Worm (Caenorhabditis elegans) whole organism, L2 larva: ENCODE measurements around the gene C18E9.7.

Source experiments
- C34F6.9 ChIP-seq: fragments of 150-350 bp; optimal IDR thresholded peaks from 2 replicates; lab custom pipeline; 2014; ENCODE audit warnings: missing biosample characterization, missing genetic modification characterization
- F13H6.1 ChIP-seq: sonication (generic microtip); optimal IDR thresholded peaks from 2 replicates; lab custom pipeline; 2016; ENCODE audit warnings: missing genetic modification characterization, missing compliant biosample characterization
- R02D3.7 ChIP-seq: fragments of 150-350 bp; optimal IDR thresholded peaks from 2 replicates; lab custom pipeline; 2014; ENCODE audit warnings: missing biosample characterization, missing genetic modification characterization
- aly-2 ChIP-seq: fragments of 150-350 bp; optimal IDR thresholded peaks from 2 replicates; lab custom pipeline; 2014; ENCODE audit warnings: missing biosample characterization, missing genetic modification characterization
- ama-1 ChIP-seq: fragments of 150-350 bp; optimal IDR thresholded peaks from 2 replicates; lab custom pipeline; 2018; ENCODE audit warnings: inconsistent platforms
- blmp-1 ChIP-seq: sonication (generic microtip); optimal IDR thresholded peaks from 2 replicates; lab custom pipeline; 2017; ENCODE audit warnings: missing genetic modification characterization, mild to moderate bottlenecking, missing compliant biosample characterization, antibody characterized with exemption, moderate library complexity; ENCODE audit not compliant: insufficient read depth
- ceh-16 ChIP-seq: fragments of 150-350 bp; optimal IDR thresholded peaks from 2 replicates; lab custom pipeline; 2014; ENCODE audit warnings: missing biosample characterization, missing genetic modification characterization
- ceh-82 ChIP-seq: fragments of 150-350 bp; optimal IDR thresholded peaks from 2 replicates; lab custom pipeline; 2014; ENCODE audit warnings: missing biosample characterization, missing genetic modification characterization
- crh-2 ChIP-seq: sonication (generic microtip); optimal IDR thresholded peaks from 2 replicates; lab custom pipeline; 2017; ENCODE audit warnings: missing biosample characterization, missing genetic modification characterization
- egl-27 ChIP-seq: sonication (generic microtip); optimal IDR thresholded peaks from 3 replicates; lab custom pipeline; 2017; ENCODE audit warnings: missing biosample characterization, missing genetic modification reagents, missing genetic modification characterization
- elt-1 ChIP-seq: fragments of 150-350 bp; optimal IDR thresholded peaks from 2 replicates; lab custom pipeline; 2014; ENCODE audit warnings: missing biosample characterization, missing genetic modification characterization
- elt-3 ChIP-seq: sonication (generic microtip); optimal IDR thresholded peaks from 2 replicates; lab custom pipeline; 2017; ENCODE audit warnings: missing biosample characterization, missing genetic modification characterization
- fos-1 ChIP-seq: fragments of 150-350 bp; optimal IDR thresholded peaks from 2 replicates; lab custom pipeline; 2014; ENCODE audit warnings: missing biosample characterization, missing genetic modification characterization
- gmeb-1 ChIP-seq: fragments of 150-350 bp; optimal IDR thresholded peaks from 2 replicates; lab custom pipeline; 2014; ENCODE audit warnings: missing biosample characterization, missing genetic modification characterization
- lin-13 ChIP-seq: fragments of 150-350 bp; optimal IDR thresholded peaks from 2 replicates; lab custom pipeline; 2014; ENCODE audit warnings: missing biosample characterization, missing genetic modification reagents, missing genetic modification characterization
- lsy-2 ChIP-seq, 2 experiments: fragments of 150-350 bp in 1 of 2; sonication (generic microtip) in 1 of 2; optimal IDR thresholded peaks; 2 replicates each; lab custom pipeline; 2014 to 2017; ENCODE audit warnings: missing biosample characterization in 2 of 2, missing genetic modification characterization in 2 of 2
- mab-5 ChIP-seq: fragments of 150-350 bp; optimal IDR thresholded peaks from 2 replicates; lab custom pipeline; 2014; ENCODE audit warnings: missing biosample characterization, missing genetic modification characterization
- mbf-1 ChIP-seq: sonication (generic microtip); optimal IDR thresholded peaks from 2 replicates; lab custom pipeline; 2017; ENCODE audit warnings: missing biosample characterization, missing genetic modification characterization
- mdl-1 ChIP-seq, 2 experiments: fragments of 150-350 bp in 1 of 2; sonication (generic microtip) in 1 of 2; optimal IDR thresholded peaks; 2 replicates each; lab custom pipeline; 2017; ENCODE audit warnings: missing biosample characterization in 2 of 2, missing genetic modification characterization in 2 of 2
- nhr-10 ChIP-seq: sonication (generic microtip); optimal IDR thresholded peaks from 2 replicates; lab custom pipeline; 2017; ENCODE audit warnings: missing biosample characterization, missing genetic modification characterization
- nhr-11 ChIP-seq: fragments of 150-350 bp; optimal IDR thresholded peaks from 2 replicates; lab custom pipeline; 2014; ENCODE audit warnings: missing biosample characterization, missing genetic modification characterization
- nhr-12 ChIP-seq: fragments of 150-350 bp; optimal IDR thresholded peaks from 2 replicates; lab custom pipeline; 2014; ENCODE audit warnings: missing biosample characterization, missing genetic modification characterization
- nhr-129 ChIP-seq: fragments of 150-350 bp; optimal IDR thresholded peaks from 2 replicates; lab custom pipeline; 2014; ENCODE audit warnings: missing biosample characterization, missing genetic modification characterization
- nhr-23 ChIP-seq: fragments of 150-350 bp; optimal IDR thresholded peaks from 2 replicates; lab custom pipeline; 2014; ENCODE audit warnings: missing biosample characterization, missing genetic modification reagents, missing genetic modification characterization
- nhr-237 ChIP-seq: fragments of 150-350 bp; optimal IDR thresholded peaks from 2 replicates; lab custom pipeline; 2014; ENCODE audit warnings: missing biosample characterization, missing genetic modification characterization
- nhr-25 ChIP-seq: fragments of 150-350 bp; sonication (generic microtip); optimal IDR thresholded peaks from 3 replicates; lab custom pipeline; 2014; ENCODE audit warnings: missing biosample characterization, missing genetic modification characterization
- nhr-6 ChIP-seq: fragments of 150-350 bp; optimal IDR thresholded peaks from 2 replicates; lab custom pipeline; 2014; ENCODE audit warnings: missing biosample characterization, missing genetic modification characterization
- peb-1 ChIP-seq: fragments of 150-350 bp; optimal IDR thresholded peaks from 2 replicates; lab custom pipeline; 2014; ENCODE audit warnings: missing biosample characterization, missing genetic modification characterization
- sem-4 ChIP-seq: fragments of 150-350 bp; optimal IDR thresholded peaks from 2 replicates; lab custom pipeline; 2014; ENCODE audit warnings: missing biosample characterization, missing genetic modification reagents, missing genetic modification characterization
- skn-1 ChIP-seq: sonication (generic microtip); optimal IDR thresholded peaks from 2 replicates; lab custom pipeline; 2017; ENCODE audit warnings: missing biosample characterization, missing genetic modification characterization
- sma-3 ChIP-seq: sonication (generic microtip); optimal IDR thresholded peaks from 2 replicates; lab custom pipeline; 2016; ENCODE audit warnings: missing genetic modification reagents, missing genetic modification characterization, missing compliant biosample characterization
- sma-9 ChIP-seq, 2 experiments: fragments of 150-350 bp in 1 of 2; sonication (generic microtip) in 1 of 2; optimal IDR thresholded peaks; 2 replicates each; lab custom pipeline; 2014 to 2016; ENCODE audit warnings: missing genetic modification characterization in 2 of 2, mild to moderate bottlenecking in 1 of 2, missing biosample characterization in 1 of 2, missing compliant biosample characterization in 1 of 2, missing genetic modification reagents in 1 of 2, moderate library complexity in 1 of 2
- unc-55 ChIP-seq: fragments of 150-350 bp; sonication (generic microtip); optimal IDR thresholded peaks from 3 replicates; lab custom pipeline; 2014; ENCODE audit warnings: missing biosample characterization, missing genetic modification reagents, missing genetic modification characterization
- zag-1 ChIP-seq: fragments of 150-350 bp; optimal IDR thresholded peaks from 2 replicates; lab custom pipeline; 2014; ENCODE audit warnings: missing biosample characterization, missing genetic modification characterization
- ztf-1 ChIP-seq: fragments of 200-800 bp; sonication (Bioruptor generic); conservative IDR thresholded peaks from 2 replicates; pipeline ENCODE4 v1.3.6; 2022; ENCODE audit warnings: missing genetic modification characterization, missing compliant biosample characterization
- ztf-11 ChIP-seq: sonication (generic microtip); optimal IDR thresholded peaks from 2 replicates; lab custom pipeline; 2017; ENCODE audit warnings: missing biosample characterization, missing genetic modification characterization
- ztf-4 ChIP-seq: fragments of 150-350 bp; optimal IDR thresholded peaks from 2 replicates; lab custom pipeline; 2014; ENCODE audit warnings: missing biosample characterization, missing genetic modification characterization

C18E9.7 gene

ce11 chrII:8953703-8954102 is 28.9 kb downstream of the C18E9.7 start:
- TF ChIP-seq nhr-23 (tag; lab: Kevin White, UChicago): no peak
- TF ChIP-seq lsy-2 (tag; optimal IDR thresholded peaks at IDR 0.05; lab: Kevin White, UChicago): no peak
- no peak for TF ChIP-seq ztf-4 (tag; lab: Kevin White, UChicago)
- peak; percentile 22 for TF ChIP-seq elt-1 (tag; lab: Kevin White, UChicago)
- TF ChIP-seq, all 48 proteins: peak for 1

- TF ChIP-seq ceh-16 (tag; lab: Kevin White, UChicago) (no peak), sem-4 (tag; lab: Kevin White, UChicago) (no peak), mab-5 (tag; lab: Kevin White, UChicago) (no peak), skn-1 (tag; lab: Kevin White, UChicago) (no peak), R02D3.7 (tag; lab: Kevin White, UChicago) (no peak), nhr-23 (tag; lab: Kevin White, UChicago) (no peak), nhr-11 (tag; lab: Kevin White, UChicago) (no peak), nhr-12 (tag; lab: Kevin White, UChicago) (no peak), ama-1 (lab: Kevin White, UChicago) (no peak), C34F6.9 (tag; lab: Kevin White, UChicago) (no peak), nhr-10 (no peak), sma-9 (GFP tag; optimal IDR thresholded peaks at IDR 0.05; lab: Kevin White, UChicago) (no peak), sma-9 (tag; optimal IDR thresholded peaks at IDR 0.05; lab: Kevin White, UChicago) (no peak), ceh-82 (tag; lab: Kevin White, UChicago) (no peak), lin-13 (no peak)
Measured at ce11 chrII:8951270-8951669, 31.3 kb downstream of the C18E9.7 start.

DNA sequence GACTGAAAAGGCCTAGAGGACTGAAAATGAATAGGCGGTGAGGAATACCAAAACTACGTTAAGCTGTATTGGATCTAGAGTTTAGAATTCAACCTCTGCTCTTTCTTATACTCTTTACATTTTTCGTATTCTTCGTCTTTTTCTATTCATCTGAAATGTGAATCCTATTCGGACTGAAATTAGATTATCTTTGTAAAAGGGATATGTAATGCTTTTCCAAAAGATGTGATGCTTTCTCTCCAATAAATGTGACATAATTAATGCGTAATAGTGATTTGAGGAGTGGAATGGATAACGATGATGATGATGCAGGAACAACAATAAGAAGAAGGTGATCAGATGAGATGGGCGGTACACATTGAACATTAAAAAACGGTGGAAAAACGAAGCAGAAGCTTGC is 33.9 kb downstream of the C18E9.7 start:
- no peak for TF ChIP-seq nhr-237 (tag; lab: Kevin White, UChicago)
- no peak for TF ChIP-seq ztf-11 (tag; lab: Kevin White, UChicago)
- no peak for TF ChIP-seq unc-55 (GFP tag; lab: Kevin White, UChicago)
- TF ChIP-seq F13H6.1 (tag; lab: Kevin White, UChicago): no peak
- TF ChIP-seq ceh-16 (tag; lab: Kevin White, UChicago): no peak
- TF ChIP-seq peb-1 (tag; lab: Kevin White, UChicago): no peak
- TF ChIP-seq R02D3.7 (tag; lab: Kevin White, UChicago): no peak
- no peak for TF ChIP-seq egl-27 (tag; lab: Kevin White, UChicago)
- TF ChIP-seq ztf-1 (GFP tag; lab: Robert Waterston, UW): no peak
- TF ChIP-seq aly-2 (tag; lab: Kevin White, UChicago): no peak
- no peak for TF ChIP-seq nhr-11 (tag; lab: Kevin White, UChicago)
- no peak for TF ChIP-seq sma-3 (GFP tag; lab: Kevin White, UChicago)
- no peak for TF ChIP-seq nhr-6
- TF ChIP-seq mdl-1 (tag; optimal IDR thresholded peaks at IDR 0.05; lab: Kevin White, UChicago): no peak
- no peak for TF ChIP-seq blmp-1 (tag; lab: Kevin White, UChicago)
- no peak for TF ChIP-seq mbf-1 (tag; lab: Kevin White, UChicago)
- no peak for TF ChIP-seq zag-1 (tag; lab: Kevin White, UChicago)
- TF ChIP-seq lin-13: no peak
- TF ChIP-seq, all 48 proteins: peak for 0

ce11 chrII:8947391-8947790 is 35.2 kb downstream of the C18E9.7 start, which contains the start of gene cutl-15:
cutl-15 (minus strand) TSS chrII:8947688.
- TF ChIP-seq nhr-23 (tag; lab: Kevin White, UChicago) (no peak), crh-2 (tag; lab: Kevin White, UChicago) (no peak), peb-1 (tag; lab: Kevin White, UChicago) (no peak), nhr-129 (tag; lab: Kevin White, UChicago) (no peak), lsy-2 (tag; optimal IDR thresholded peaks at IDR 0.05; lab: Kevin White, UChicago) (no peak), nhr-6 (no peak), elt-1 (tag; lab: Kevin White, UChicago) (no peak), sem-4 (tag; lab: Kevin White, UChicago) (no peak), fos-1 (no peak), ceh-82 (tag; lab: Kevin White, UChicago) (no peak), skn-1 (tag; lab: Kevin White, UChicago) (no peak), nhr-25 (tag; lab: Kevin White, UChicago) (no peak), gmeb-1 (tag; lab: Kevin White, UChicago) (no peak), blmp-1 (tag; lab: Kevin White, UChicago) (no peak), nhr-12 (tag; lab: Kevin White, UChicago) (no peak), F13H6.1 (tag; lab: Kevin White, UChicago) (no peak), elt-3 (tag; lab: Kevin White, UChicago) (no peak), C34F6.9 (tag; lab: Kevin White, UChicago) (no peak), ama-1 (lab: Kevin White, UChicago) (no peak), unc-55 (GFP tag; lab: Kevin White, UChicago) (no peak)
